Fruit fly (Drosophila melanogaster) Kc167 (cell line): Measurements from ENCODE around the gene Gprk2.

ENCODE experiments used
- h ChIP-seq: fragments of >200 bp; optimal IDR thresholded peaks from 3 replicates; lab custom pipeline; 2018; ENCODE audit warnings: missing external identifiers
- insv ChIP-seq: fragments of >200 bp; optimal IDR thresholded peaks from 3 replicates; lab custom pipeline; 2018; ENCODE audit warnings: missing external identifiers
- psq ChIP-seq: fragments of >200 bp; optimal IDR thresholded peaks from 2 replicates; lab custom pipeline; 2017; ENCODE audit warnings: missing external identifiers
- ttk ChIP-seq: sonication (Bioruptor generic); optimal IDR thresholded peaks from 2 replicates; lab custom pipeline; 2017; ENCODE audit warnings: missing external identifiers

dm6 chr3R:31483060-31483459 lies 78.0 kb downstream of the Gprk2 start:
- TF ChIP-seq h (lab: Kevin White, UChicago) (no peak), insv (no peak), ttk (lab: Kevin White, UChicago) (no peak), psq (lab: Kevin White, UChicago) (no peak)
